5 worm cellular contexts compared by ENCODE assay signal in genomic region chrV:13393333-13393803, ce11.
TF ChIP-seq lines count a peak whose summit lies in the region.

No protein-coding gene starts in this region.

TF ChIP-seq in whole organism, L1 larva, 84 proteins besides CTCF, POLR2A, EP300 and RAD21 (continues in another document):
- TF ChIP-seq mdl-1 (tag; optimal IDR thresholded peaks at IDR 0.05; lab: Kevin White, UChicago) (peak in 1 of 2 experiments; percentile 17), dpl-1 (GFP tag; optimal IDR thresholded peaks at IDR 0.05; lab: Kevin White, UChicago) (no peak), blmp-1 (tag; optimal IDR thresholded peaks at IDR 0.05; lab: Kevin White, UChicago) (peak; percentile 74), lin-39 (tag; optimal IDR thresholded peaks at IDR 0.05; lab: Kevin White, UChicago) (no peak), pqm-1 (tag; optimal IDR thresholded peaks at IDR 0.05; lab: Kevin White, UChicago) (no peak), swsn-7 (tag; optimal IDR thresholded peaks at IDR 0.05; lab: Kevin White, UChicago) (peak; percentile 36), mep-1 (tag; optimal IDR thresholded peaks at IDR 0.05; lab: Kevin White, UChicago) (no peak), lin-14 (GFP tag; optimal IDR thresholded peaks at IDR 0.05; lab: Kevin White, UChicago) (peak; percentile 46), dsc-1 (tag; optimal IDR thresholded peaks at IDR 0.05; lab: Kevin White, UChicago) (peak; percentile 9), fkh-8 (tag; optimal IDR thresholded peaks at IDR 0.05; lab: Kevin White, UChicago) (no peak), aha-1 (tag; optimal IDR thresholded peaks at IDR 0.05; lab: Kevin White, UChicago) (no peak), unc-62 (GFP tag; optimal IDR thresholded peaks at IDR 0.05; lab: Kevin White, UChicago) (no peak), nhr-47 (tag; optimal IDR thresholded peaks at IDR 0.05; lab: Kevin White, UChicago) (peak; percentile 18), fos-1 (tag; optimal IDR thresholded peaks at IDR 0.05; lab: Kevin White, UChicago) (no peak), egl-13 (tag; optimal IDR thresholded peaks at IDR 0.05; lab: Kevin White, UChicago) (no peak), sup-37 (GFP tag; optimal IDR thresholded peaks at IDR 0.05; lab: Kevin White, UChicago) (no peak), nhr-71 (tag; optimal IDR thresholded peaks at IDR 0.05; lab: Kevin White, UChicago) (peak; percentile 67), lsy-2 (tag; optimal IDR thresholded peaks at IDR 0.05; lab: Kevin White, UChicago) (peak; percentile 9 to 24), ceh-82 (tag; optimal IDR thresholded peaks at IDR 0.05; lab: Kevin White, UChicago) (no peak)

TF ChIP-seq in whole organism, L3 larva, 47 proteins besides CTCF, POLR2A, EP300 and RAD21:
- TF ChIP-seq ceh-28 (tag; optimal IDR thresholded peaks at IDR 0.05; lab: Kevin White, UChicago) = peak; percentile 2
- peak; percentile 8 for TF ChIP-seq lsy-12 (tag; optimal IDR thresholded peaks at IDR 0.05; lab: Kevin White, UChicago)
- no peak for TF ChIP-seq unc-39 (tag; optimal IDR thresholded peaks at IDR 0.05; lab: Kevin White, UChicago)
- peak; percentile 33 for TF ChIP-seq nhr-23 (tag; optimal IDR thresholded peaks at IDR 0.05; lab: Kevin White, UChicago)
- peak; percentile 45 for TF ChIP-seq nfya-1 (tag; optimal IDR thresholded peaks at IDR 0.05; lab: Kevin White, UChicago; ENCODE audit: insufficient read depth)
- no peak for TF ChIP-seq fkh-2 (tag; optimal IDR thresholded peaks at IDR 0.05; lab: Kevin White, UChicago)
- TF ChIP-seq lin-39 (tag; optimal IDR thresholded peaks at IDR 0.05; lab: Kevin White, UChicago) = peak; percentile 17

TF ChIP-seq in whole organism, early embryonic, 17 proteins besides CTCF, POLR2A, EP300 and RAD21:
- TF ChIP-seq hmg-4 (GFP tag; optimal IDR thresholded peaks at IDR 0.05; lab: Kevin White, UChicago) (peak; percentile 72), aly-1 (tag; optimal IDR thresholded peaks at IDR 0.05; lab: Kevin White, UChicago) (peak; percentile 34), scrt-1 (GFP tag; IDR thresholded peaks at IDR 0.05; lab: Robert Waterston, UW) (no peak), B0310.2 (tag; optimal IDR thresholded peaks at IDR 0.05; lab: Kevin White, UChicago) (peak; percentile 13), ets-7 (tag; optimal IDR thresholded peaks at IDR 0.05; lab: Kevin White, UChicago) (no peak), F13C5.2 (tag; optimal IDR thresholded peaks at IDR 0.05; lab: Kevin White, UChicago) (no peak), flt-1 (GFP tag; IDR thresholded peaks at IDR 0.05; lab: Robert Waterston, UW) (no peak), ama-1 (optimal IDR thresholded peaks at IDR 0.05; lab: Kevin White, UChicago) (no peak), sea-1 (GFP tag; conservative IDR thresholded peaks at IDR 0.05; lab: Robert Waterston, UW) (0 out of 2 replicates have a peak, but pooled peaks have one; percentile 17), ceh-36 (tag; optimal IDR thresholded peaks at IDR 0.05; lab: Kevin White, UChicago) (no peak), tbx-37 (GFP tag; conservative IDR thresholded peaks at IDR 0.05; lab: Robert Waterston, UW) (no peak), pes-1 (GFP tag; IDR thresholded peaks at IDR 0.05; lab: Robert Waterston, UW) (no peak), tbx-11 (GFP tag; IDR thresholded peaks at IDR 0.05; lab: Robert Waterston, UW) (no peak), tra-4 (tag; optimal IDR thresholded peaks at IDR 0.05; lab: Kevin White, UChicago) (no peak), hmbx-1 (tag; optimal IDR thresholded peaks at IDR 0.05; lab: Kevin White, UChicago) (no peak), hnd-1 (tag; optimal IDR thresholded peaks at IDR 0.05; lab: Kevin White, UChicago) (no peak), ceh-13 (GFP tag; optimal IDR thresholded peaks at IDR 0.05; lab: Kevin White, UChicago) (no peak)

TF ChIP-seq in whole organism, midembryonic, 9 proteins besides CTCF, POLR2A, EP300 and RAD21:
- peak; percentile 34; the same call in 1 of the 2 replicates for TF ChIP-seq flt-1 (GFP tag; IDR thresholded peaks at IDR 0.05; lab: Robert Waterston, UW)
- TF ChIP-seq cog-1 (tag; optimal IDR thresholded peaks at IDR 0.05; lab: Kevin White, UChicago) = no peak
- TF ChIP-seq ztf-23 (GFP tag; IDR thresholded peaks at IDR 0.05; lab: Robert Waterston, UW) = no peak
- TF ChIP-seq klf-2 (GFP tag; conservative IDR thresholded peaks at IDR 0.05; lab: Robert Waterston, UW) = no peak

TF ChIP-seq in whole organism, young adult, 124 proteins besides CTCF, POLR2A, EP300 and RAD21:
- TF ChIP-seq nhr-179 (tag; optimal IDR thresholded peaks at IDR 0.05; lab: Kevin White, UChicago) (no peak), snpc-1.1 (tag; optimal IDR thresholded peaks at IDR 0.05; lab: Kevin White, UChicago; ENCODE audit: insufficient read depth) (no peak), K11D2.4 (GFP tag; IDR thresholded peaks at IDR 0.05; lab: Robert Waterston, UW) (0 out of 2 replicates have a peak, but pooled peaks have one; percentile 13), bed-1 (GFP tag; IDR thresholded peaks at IDR 0.05; lab: Robert Waterston, UW) (no peak), ekl-4 (GFP tag; IDR thresholded peaks at IDR 0.05; lab: Robert Waterston, UW) (no peak), nfyb-1 (GFP tag; IDR thresholded peaks at IDR 0.05; lab: Robert Waterston, UW) (0 out of 2 replicates have a peak, but pooled peaks have one; percentile 27), tlf-1 (GFP tag; optimal IDR thresholded peaks at IDR 0.05; lab: Kevin White, UChicago) (no peak), somi-1 (GFP tag; optimal IDR thresholded peaks at IDR 0.05; lab: Kevin White, UChicago) (peak; percentile 53), mcd-1 (GFP tag; IDR thresholded peaks at IDR 0.05; lab: Robert Waterston, UW) (no peak), ztf-26 (tag; optimal IDR thresholded peaks at IDR 0.05; lab: Kevin White, UChicago) (peak; percentile 8), dox-1 (GFP tag; IDR thresholded peaks at IDR 0.05; lab: Robert Waterston, UW) (peak; percentile 55), nfya-1 (tag; optimal IDR thresholded peaks at IDR 0.05; lab: Kevin White, UChicago; ENCODE audit: borderline replicate concordance, insufficient read depth) (no peak), egrh-3 (GFP tag; IDR thresholded peaks at IDR 0.05; lab: Robert Waterston, UW) (peak; percentile 16; the same call in 1 of the 2 replicates), K12H6.12 (tag; optimal IDR thresholded peaks at IDR 0.05; lab: Kevin White, UChicago) (peak; percentile 26), snpc-4 (GFP tag; optimal IDR thresholded peaks at IDR 0.05; lab: Kevin White, UChicago) (no peak), snpc-4 (tag; optimal IDR thresholded peaks at IDR 0.05; lab: Kevin White, UChicago) (no peak), attf-3 (GFP tag; conservative IDR thresholded peaks at IDR 0.05; lab: Robert Waterston, UW) (no peak), lsy-27 (tag; optimal IDR thresholded peaks at IDR 0.05; lab: Kevin White, UChicago; ENCODE audit: borderline replicate concordance, insufficient read depth) (no peak), F57A8.1 (GFP tag; optimal IDR thresholded peaks at IDR 0.05; lab: Kevin White, UChicago) (no peak), chd-7 (tag; optimal IDR thresholded peaks at IDR 0.05; lab: Kevin White, UChicago) (peak; percentile 3), akir-1 (GFP tag; optimal IDR thresholded peaks at IDR 0.05; lab: Kevin White, UChicago) (no peak), C06A6.2 (GFP tag; conservative IDR thresholded peaks at IDR 0.05; lab: Robert Waterston, UW) (no peak), die-1 (tag; optimal IDR thresholded peaks at IDR 0.05; lab: Kevin White, UChicago) (no peak), zfh-2 (GFP tag; conservative IDR thresholded peaks at IDR 0.05; lab: Robert Waterston, UW) (peak; percentile 91), sptf-2 (GFP tag; optimal IDR thresholded peaks at IDR 0.05; lab: Kevin White, UChicago) (no peak), ceh-40 (GFP tag; IDR thresholded peaks at IDR 0.05; lab: Robert Waterston, UW) (no peak), B0336.3 (GFP tag; IDR thresholded peaks at IDR 0.05; lab: Robert Waterston, UW) (no peak), B0035.1 (tag; optimal IDR thresholded peaks at IDR 0.05; lab: Kevin White, UChicago) (no peak), hsf-1 (GFP tag; IDR thresholded peaks at IDR 0.05; lab: Robert Waterston, UW) (no peak), cebp-1 (GFP tag; IDR thresholded peaks at IDR 0.05; lab: Robert Waterston, UW) (no peak), cebp-1 (tag; optimal IDR thresholded peaks at IDR 0.05; lab: Kevin White, UChicago) (no peak), F33H1.4 (GFP tag; IDR thresholded peaks at IDR 0.05; lab: Robert Waterston, UW) (no peak), madf-10 (tag; optimal IDR thresholded peaks at IDR 0.05; lab: Kevin White, UChicago) (no peak), B0261.1 (tag; optimal IDR thresholded peaks at IDR 0.05; lab: Kevin White, UChicago) (no peak), ztf-3 (GFP tag; optimal IDR thresholded peaks at IDR 0.05; lab: Kevin White, UChicago) (no peak), pbrm-1 (GFP tag; IDR thresholded peaks at IDR 0.05; lab: Robert Waterston, UW) (no peak), dpff-1 (tag; optimal IDR thresholded peaks at IDR 0.05; lab: Kevin White, UChicago) (no peak)

Comparison
In these comparisons a context has a peak if more than half of its experiments do, and no peak if none do; other contexts are left out.
1. Of the 8 proteins assayed by ChIP-seq in both whole organism, young adult and whole organism, L1 larva: peak only in whole organism, young adult: none; only in whole organism, L1 larva: unc-130; in both: none; in neither: 6; mixed calls (peak in some experiments, not most) for 1.